Worm (Caenorhabditis elegans): ENCODE data around the gene mca-1.

DNA sequence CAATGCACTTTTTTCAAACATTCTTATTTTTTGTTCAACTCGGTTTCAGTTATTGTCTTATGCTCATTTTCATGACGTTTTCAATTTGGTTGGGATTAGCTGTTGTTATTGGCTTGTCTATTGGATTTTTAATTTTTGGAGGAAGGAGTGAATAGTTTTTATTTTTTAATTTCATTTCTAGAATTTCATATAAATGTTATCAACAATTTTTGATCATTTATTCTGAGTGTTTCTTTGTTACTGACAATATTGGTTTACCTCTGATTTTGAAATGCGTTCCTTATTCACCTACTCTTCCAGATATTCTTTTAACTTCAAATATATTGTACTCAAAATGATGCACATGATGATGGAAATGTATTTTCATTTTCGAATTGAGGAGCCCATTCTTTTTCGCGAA is 19.3 kb upstream of the mca-1 start, which contains the start of gene F58G6.7:
- TF ChIP-seq flt-1 (GFP tag; IDR thresholded peaks at IDR 0.05), result no peak
- no peak for TF ChIP-seq ceh-13 (GFP tag; optimal IDR thresholded peaks at IDR 0.05)
- no peak for TF ChIP-seq tbx-37 (GFP tag; conservative IDR thresholded peaks at IDR 0.05)
- TF ChIP-seq hmg-4 (GFP tag; optimal IDR thresholded peaks at IDR 0.05), result no peak
- no peak for TF ChIP-seq aly-1 (tag; optimal IDR thresholded peaks at IDR 0.05)
- no peak for TF ChIP-seq pes-1 (GFP tag; IDR thresholded peaks at IDR 0.05)
- no peak for TF ChIP-seq ama-1 (optimal IDR thresholded peaks at IDR 0.05)

All from whole organism, early embryonic.